Fruit fly (Drosophila melanogaster) whole organism, embryonic: ENCODE results near the gene hfw.

Experiments
- Bdp1 ChIP-seq: fragments of 200-800 bp; sonication (Bioruptor generic); optimal IDR thresholded peaks from 3 replicates; lab custom pipeline; 2016; ENCODE audit warnings: missing biosample characterization, missing genetic modification characterization
- Bgb ChIP-seq: fragments of 200-800 bp; sonication (Bioruptor generic); IDR thresholded peaks from 2 replicates; pipeline ENCODE4 v1.3.6; 2022; ENCODE audit warnings: missing biosample characterization, missing genetic modification characterization; ENCODE audit not compliant: partially characterized antibody
- C15 ChIP-seq: fragments of 200-800 bp; sonication (Bioruptor generic); IDR thresholded peaks from 3 replicates; pipeline ENCODE4 v1.3.6; 2022; ENCODE audit warnings: missing biosample characterization, missing genetic modification characterization
- CG10979 ChIP-seq: fragments of 200-800 bp; sonication (Bioruptor generic); optimal IDR thresholded peaks from 2 replicates; lab custom pipeline; 2018; ENCODE audit warnings: missing biosample characterization, mild to moderate bottlenecking, missing genetic modification characterization, moderate library complexity
- CG11093 ChIP-seq: fragments of 200-800 bp; sonication (Bioruptor generic); IDR thresholded peaks from 3 replicates; pipeline ENCODE4 v1.3.6; 2022; ENCODE audit warnings: missing biosample characterization, missing genetic modification characterization
- CG11723 ChIP-seq: fragments of 200-800 bp; sonication (Bioruptor generic); optimal IDR thresholded peaks from 2 replicates; lab custom pipeline; 2017; ENCODE audit warnings: missing biosample characterization, mild to moderate bottlenecking, missing genetic modification characterization
- CG14441 ChIP-seq: fragments of 200-800 bp; sonication (Bioruptor generic); IDR thresholded peaks from 2 replicates; pipeline ENCODE4 v1.3.6; 2022; ENCODE audit warnings: missing biosample characterization, missing genetic modification characterization
- CG1529 ChIP-seq: fragments of 200-800 bp; sonication (Bioruptor generic); optimal IDR thresholded peaks from 3 replicates; lab custom pipeline; 2018; ENCODE audit warnings: missing biosample characterization, missing genetic modification characterization
- CG16813 ChIP-seq: fragments of 200-800 bp; sonication (Bioruptor generic); IDR thresholded peaks from 3 replicates; pipeline ENCODE4 v1.3.6; 2022; ENCODE audit warnings: missing biosample characterization, missing genetic modification characterization; ENCODE audit not compliant: partially characterized antibody
- CG16815 ChIP-seq: fragments of 200-800 bp; sonication (Bioruptor generic); optimal IDR thresholded peaks from 3 replicates; lab custom pipeline; 2017; ENCODE audit warnings: missing biosample characterization, mild to moderate bottlenecking, missing genetic modification characterization
- CG17802 ChIP-seq: fragments of 200-800 bp; sonication (Bioruptor generic); optimal IDR thresholded peaks from 2 replicates; lab custom pipeline; 2018; ENCODE audit warnings: missing biosample characterization, mild to moderate bottlenecking, missing genetic modification characterization, moderate library complexity
- CG2116 ChIP-seq: fragments of 200-800 bp; sonication (Bioruptor generic); optimal IDR thresholded peaks from 3 replicates; lab custom pipeline; 2018; ENCODE audit warnings: missing biosample characterization, mild to moderate bottlenecking, missing genetic modification characterization
- CG2712 ChIP-seq: fragments of 200-800 bp; optimal IDR thresholded peaks from 3 replicates; lab custom pipeline; 2019; ENCODE audit warnings: missing biosample characterization, mild to moderate bottlenecking, missing genetic modification characterization, moderate library complexity
- CG2875 ChIP-seq: fragments of 200-800 bp; sonication (Bioruptor generic); optimal IDR thresholded peaks from 2 replicates; lab custom pipeline; 2017; ENCODE audit warnings: missing biosample characterization, mild to moderate bottlenecking, missing genetic modification characterization, missing genetic modification reagents
- CG34224 ChIP-seq: fragments of 200-800 bp; sonication (Bioruptor generic); IDR thresholded peaks from 3 replicates; pipeline ENCODE4 v1.3.6; 2022; ENCODE audit warnings: missing biosample characterization, missing genetic modification characterization; ENCODE audit not compliant: partially characterized antibody
- CG43689 ChIP-seq: fragments of 200-800 bp; sonication (Bioruptor generic); IDR thresholded peaks from 2 replicates; pipeline ENCODE4 v1.3.6; 2022; ENCODE audit warnings: missing biosample characterization, missing genetic modification characterization
- CG6654 ChIP-seq: fragments of 200-800 bp; sonication (Bioruptor generic); optimal IDR thresholded peaks from 2 replicates; lab custom pipeline; 2017; ENCODE audit warnings: missing biosample characterization, mild to moderate bottlenecking, missing genetic modification characterization
- CG6791 ChIP-seq: fragments of 200-800 bp; sonication (Bioruptor generic); IDR thresholded peaks from 3 replicates; pipeline ENCODE4 v1.3.6; 2022; ENCODE audit warnings: missing biosample characterization, missing genetic modification characterization; ENCODE audit not compliant: partially characterized antibody
- CG7357 ChIP-seq: fragments of 200-800 bp; sonication (Bioruptor generic); IDR thresholded peaks from 3 replicates; pipeline ENCODE4 v1.3.6; 2022; ENCODE audit warnings: missing biosample characterization, missing genetic modification characterization
- CG8765 ChIP-seq: fragments of 200-800 bp; sonication (Bioruptor generic); IDR thresholded peaks from 2 replicates; pipeline ENCODE4 v1.3.6; 2022; ENCODE audit warnings: missing biosample characterization, missing genetic modification characterization
- CTCF ChIP-seq: fragments of 200-800 bp; sonication (Bioruptor generic); optimal IDR thresholded peaks from 2 replicates; lab custom pipeline; 2017; ENCODE audit warnings: missing biosample characterization, mild to moderate bottlenecking, missing genetic modification characterization, moderate library complexity
- Camta ChIP-seq: fragments of 200-800 bp; sonication (Bioruptor generic); optimal IDR thresholded peaks from 2 replicates; lab custom pipeline; 2016; ENCODE audit warnings: missing biosample characterization, missing genetic modification characterization
- CrebB ChIP-seq: fragments of 200-800 bp; sonication (Bioruptor generic); optimal IDR thresholded peaks from 3 replicates; lab custom pipeline; 2018; ENCODE audit warnings: missing biosample characterization, mild to moderate bottlenecking, missing genetic modification characterization
- Dref ChIP-seq: fragments of 200-800 bp; sonication (Bioruptor generic); IDR thresholded peaks from 2 replicates; pipeline ENCODE4 v1.3.6; 2022; ENCODE audit warnings: missing biosample characterization, missing genetic modification characterization
- Fer2 ChIP-seq: fragments of 200-800 bp; sonication (Bioruptor generic); optimal IDR thresholded peaks from 2 replicates; lab custom pipeline; 2018; ENCODE audit warnings: missing biosample characterization, mild to moderate bottlenecking, missing genetic modification characterization, moderate library complexity
- Gug ChIP-seq: fragments of 200-800 bp; sonication (Bioruptor generic); IDR thresholded peaks from 4 replicates; pipeline ENCODE4 v1.3.6; 2022; ENCODE audit warnings: missing biosample characterization, missing genetic modification characterization
- Neu2 ChIP-seq: fragments of 200-800 bp; sonication (Bioruptor generic); optimal IDR thresholded peaks from 3 replicates; lab custom pipeline; 2016; ENCODE audit warnings: missing biosample characterization, missing genetic modification characterization, borderline replicate concordance
- Opbp ChIP-seq: fragments of 200-800 bp; sonication (Bioruptor generic); IDR thresholded peaks from 3 replicates; pipeline ENCODE4 v1.3.6; 2022; ENCODE audit warnings: missing biosample characterization, missing genetic modification characterization; ENCODE audit not compliant: partially characterized antibody
- Rfx ChIP-seq: fragments of 200-800 bp; sonication (Bioruptor generic); IDR thresholded peaks from 2 replicates; pipeline ENCODE4 v1.3.6; 2022; ENCODE audit warnings: missing biosample characterization, missing genetic modification characterization
- Scr ChIP-seq: fragments of 200-800 bp; sonication (Bioruptor generic); IDR thresholded peaks from 2 replicates; pipeline ENCODE4 v1.3.6; 2022; ENCODE audit warnings: missing biosample characterization, missing genetic modification characterization; ENCODE audit not compliant: partially characterized antibody
- amos ChIP-seq: fragments of 200-800 bp; sonication (Bioruptor generic); IDR thresholded peaks from 2 replicates; pipeline ENCODE4 v1.3.6; 2022; ENCODE audit warnings: missing biosample characterization, missing genetic modification characterization; ENCODE audit not compliant: partially characterized antibody
- chif ChIP-seq, 2 experiments: fragments of 200-800 bp; sonication (Bioruptor generic); optimal IDR thresholded peaks; 3 replicates each; lab custom pipeline; 2016; ENCODE audit warnings: missing biosample characterization in 2 of 2, missing genetic modification characterization in 2 of 2
- dm ChIP-seq: fragments of 200-800 bp; sonication (Bioruptor generic); optimal IDR thresholded peaks from 3 replicates; lab custom pipeline; 2016; ENCODE audit warnings: missing biosample characterization, missing genetic modification characterization
- emc ChIP-seq: fragments of 200-800 bp; sonication (Bioruptor generic); optimal IDR thresholded peaks from 2 replicates; lab custom pipeline; 2016; ENCODE audit warnings: missing biosample characterization, missing genetic modification characterization
- fd64A ChIP-seq: fragments of 200-800 bp; sonication (Bioruptor generic); optimal IDR thresholded peaks from 3 replicates; lab custom pipeline; 2018; ENCODE audit warnings: missing biosample characterization, mild to moderate bottlenecking, missing genetic modification characterization
- jumu ChIP-seq: fragments of 200-800 bp; sonication (Bioruptor generic); optimal IDR thresholded peaks from 3 replicates; lab custom pipeline; 2016; ENCODE audit warnings: missing biosample characterization, missing genetic modification characterization
- kni ChIP-seq: fragments of 200-800 bp; sonication (Bioruptor generic); optimal IDR thresholded peaks from 3 replicates; lab custom pipeline; 2017; ENCODE audit warnings: mild to moderate bottlenecking, missing biosample characterization, missing genetic modification reagents, missing genetic modification characterization
- knrl ChIP-seq: fragments of 200-800 bp; sonication (Bioruptor generic); IDR thresholded peaks from 3 replicates; pipeline ENCODE4 v1.3.6; 2022; ENCODE audit warnings: missing biosample characterization, missing genetic modification characterization; ENCODE audit not compliant: partially characterized antibody
- lbe ChIP-seq: fragments of 200-800 bp; sonication (Bioruptor generic); optimal IDR thresholded peaks from 2 replicates; lab custom pipeline; 2016; ENCODE audit warnings: missing biosample characterization, mild to moderate bottlenecking, missing genetic modification characterization
- lola ChIP-seq, 3 experiments: fragments of >200 bp in 2 of 3; fragments of 200-800 bp in 1 of 3; sonication (Bioruptor generic) in 1 of 3; optimal IDR thresholded peaks; 2 replicates each; lab custom pipeline; 2017 to 2019; ENCODE audit warnings: missing biosample characterization in 3 of 3, missing genetic modification characterization in 3 of 3, mild to moderate bottlenecking in 1 of 3, moderate library complexity in 1 of 3
- oc ChIP-seq: fragments of 200-800 bp; sonication (Bioruptor generic); optimal IDR thresholded peaks from 2 replicates; lab custom pipeline; 2018; ENCODE audit warnings: missing biosample characterization, mild to moderate bottlenecking, missing genetic modification characterization, moderate library complexity
- pzg ChIP-seq: fragments of 200-800 bp; sonication (Bioruptor generic); optimal IDR thresholded peaks from 3 replicates; lab custom pipeline; 2018; ENCODE audit warnings: missing biosample characterization, mild to moderate bottlenecking, missing genetic modification characterization, moderate library complexity
- row ChIP-seq: fragments of 200-800 bp; sonication (Bioruptor generic); IDR thresholded peaks from 3 replicates; pipeline ENCODE4 v1.3.6; 2022; ENCODE audit warnings: missing biosample characterization, missing genetic modification characterization
- tin ChIP-seq: fragments of 200-800 bp; sonication (Bioruptor generic); optimal IDR thresholded peaks from 3 replicates; lab custom pipeline; 2016; ENCODE audit warnings: missing biosample characterization, missing genetic modification characterization
- tio ChIP-seq: fragments of 200-800 bp; sonication (Bioruptor generic); optimal IDR thresholded peaks from 2 replicates; lab custom pipeline; 2017; ENCODE audit warnings: missing biosample characterization, missing genetic modification characterization, inconsistent platforms
- wdn ChIP-seq: fragments of 200-800 bp; sonication (Bioruptor generic); IDR thresholded peaks from 2 replicates; pipeline ENCODE4 v1.3.6; 2022; ENCODE audit warnings: missing biosample characterization, missing genetic modification characterization
- zen2 ChIP-seq: fragments of 200-800 bp; sonication (Bioruptor generic); IDR thresholded peaks from 3 replicates; pipeline ENCODE4 v1.3.6; 2022; ENCODE audit warnings: missing biosample characterization, missing genetic modification characterization; ENCODE audit not compliant: partially characterized antibody

The hfw gene

DNA sequence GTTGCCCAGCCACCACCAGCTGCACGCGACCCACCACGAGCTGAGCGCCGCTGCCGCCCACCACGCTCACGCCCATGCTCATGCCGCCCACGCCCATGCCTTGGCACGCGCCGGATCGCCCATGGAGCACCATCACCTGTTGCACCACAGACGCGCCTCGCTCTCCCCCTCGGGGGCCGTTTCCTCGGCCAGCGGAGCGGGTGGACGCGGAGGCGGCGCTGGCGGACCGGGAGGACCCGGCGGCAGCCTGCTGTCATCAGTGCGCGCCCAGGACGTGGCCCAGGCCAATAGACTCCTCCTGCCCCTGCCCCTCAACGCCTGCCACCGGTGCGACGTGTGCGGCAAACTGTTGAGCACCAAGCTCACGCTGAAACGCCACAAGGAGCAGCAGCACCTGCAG, 21.5 kb upstream of the hfw start:
- TF ChIP-seq Opbp (GFP tag; lab: Robert Waterston, UW) (no peak), CG8765 (GFP tag; lab: Robert Waterston, UW) (no peak), Gug (GFP tag; lab: Robert Waterston, UW) (no peak), dm (GFP tag; lab: Kevin White, UChicago) (no peak), Rfx (GFP tag; lab: Robert Waterston, UW) (no peak), wdn (GFP tag; lab: Robert Waterston, UW) (no peak), CG16815 (GFP tag; lab: Kevin White, UChicago) (no peak), Bdp1 (no peak), row (GFP tag; lab: Robert Waterston, UW) (no peak), Fer2 (tag; lab: Kevin White, UChicago) (no peak), Neu2 (GFP tag; lab: Kevin White, UChicago) (no peak), emc (GFP tag; lab: Kevin White, UChicago) (no peak), CG16813 (GFP tag; lab: Robert Waterston, UW) (no peak), tin (no peak)

DNA sequence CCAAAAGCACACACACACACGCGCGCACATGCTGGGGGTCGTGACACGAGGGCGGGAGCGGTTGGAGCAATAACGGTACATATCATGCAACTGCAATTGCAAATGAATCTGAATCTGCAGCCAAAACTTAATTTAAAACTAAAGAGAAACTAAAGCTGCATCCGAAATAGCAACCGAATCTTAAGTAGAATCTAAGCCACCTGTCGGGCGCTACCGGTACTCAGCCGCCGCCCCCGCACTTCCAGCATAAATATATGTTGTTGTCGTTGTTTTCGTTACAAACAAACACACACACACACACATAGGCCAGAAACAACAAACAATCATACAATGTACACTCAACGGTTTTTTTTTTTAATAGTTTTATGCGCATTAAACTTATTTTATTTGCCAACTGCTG, 9.1 kb upstream of the hfw start:
- TF ChIP-seq zen2 (GFP tag; lab: Robert Waterston, UW) = no peak
- TF ChIP-seq CG10979 (tag; lab: Kevin White, UChicago) = peak; percentile 61
- no peak for TF ChIP-seq lbe (GFP tag; lab: Kevin White, UChicago)
- TF ChIP-seq CG2875 (GFP tag; lab: Kevin White, UChicago) = no peak
- peak; percentile 63 for TF ChIP-seq CTCF (GFP tag; lab: Kevin White, UChicago)
- TF ChIP-seq CrebB (tag; lab: Kevin White, UChicago) = no peak
- TF ChIP-seq, all 482 proteins: peak for 2

DNA sequence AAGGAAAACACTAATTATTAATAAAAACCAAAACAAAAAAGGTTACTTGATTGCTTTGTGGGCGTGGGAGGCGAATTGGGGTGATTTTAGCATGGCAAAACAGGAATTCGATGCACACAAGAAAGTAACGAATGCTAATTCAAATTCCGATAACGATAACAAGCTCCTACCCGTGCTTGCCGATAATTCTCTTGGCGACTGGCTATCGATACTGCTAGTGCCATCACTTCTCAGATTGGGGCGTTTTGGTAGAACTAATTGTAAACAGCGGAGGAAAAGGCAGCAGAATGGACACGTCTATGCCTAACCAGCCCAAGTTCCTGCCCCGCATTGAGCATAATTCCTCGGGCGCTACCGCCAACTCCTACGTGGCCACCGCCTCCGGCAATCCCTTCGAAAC, 4.5 kb upstream of the hfw start, which contains the start of gene dor:
dor (plus strand) TSS at position 217 of the 400 bp plus-strand sequence.
- TF ChIP-seq CG11723 (no peak), amos (GFP tag; lab: Robert Waterston, UW) (peak; percentile 82), CG17802 (no peak), CG2712 (peak; percentile 1), pzg (GFP tag; lab: Kevin White, UChicago) (peak; percentile 52), CG6791 (peak; percentile 87), CG11093 (GFP tag; lab: Robert Waterston, UW) (no peak), zen2 (GFP tag; lab: Robert Waterston, UW) (peak; percentile 72), CG2116 (GFP tag; lab: Kevin White, UChicago) (peak; percentile 92), CG6654 (no peak), CG14441 (GFP tag; lab: Robert Waterston, UW) (no peak), kni (GFP tag; lab: Kevin White, UChicago) (no peak), tio (GFP tag; lab: Kevin White, UChicago) (no peak), jumu (GFP tag; lab: Kevin White, UChicago) (no peak), CG34224 (GFP tag; lab: Robert Waterston, UW) (peak; percentile 83), Bgb (GFP tag; lab: Robert Waterston, UW) (peak; percentile 90), lola (GFP tag; optimal IDR thresholded peaks at IDR 0.05; lab: Kevin White, UChicago) (no peak), C15 (GFP tag; lab: Robert Waterston, UW) (no peak), CTCF (GFP tag; lab: Kevin White, UChicago) (no peak), knrl (peak; percentile 69), Scr (GFP tag; lab: Robert Waterston, UW) (peak; percentile 80), Dref (GFP tag; lab: Robert Waterston, UW) (peak; percentile 95), Camta (no peak), CG1529 (GFP tag; lab: Kevin White, UChicago) (no peak), CG7357 (GFP tag; lab: Robert Waterston, UW) (no peak), oc (tag; lab: Kevin White, UChicago) (no peak), tin (no peak), Neu2 (GFP tag; lab: Kevin White, UChicago) (peak; percentile 69), chif (GFP tag; optimal IDR thresholded peaks at IDR 0.05; lab: Kevin White, UChicago) (no peak), CG43689 (GFP tag; lab: Robert Waterston, UW) (no peak), Rfx (GFP tag; lab: Robert Waterston, UW) (0 out of 2 replicates have a peak, but pooled peaks have one; percentile 18), fd64A (GFP tag; lab: Kevin White, UChicago) (no peak)
